Fruit fly (Drosophila melanogaster) whole organism, pupa: Measurements from ENCODE around the gene Apc.
A peak's percentile ranks its signal among the peaks of the same experiment; 100 is the strongest.

Experiments used
- CG10348 ChIP-seq: fragments of 200-800 bp; sonication (Bioruptor generic); IDR thresholded peaks from 2 replicates; pipeline ENCODE4 v1.3.6; 2022; ENCODE audit warnings: missing biosample characterization, missing genetic modification characterization
- CG12605 ChIP-seq: fragments of 200-800 bp; sonication (Bioruptor generic); IDR thresholded peaks from 2 replicates; pipeline ENCODE4 v1.3.6; 2022; ENCODE audit warnings: missing biosample characterization, missing genetic modification characterization
- CG13204 ChIP-seq: fragments of 200-800 bp; sonication (Bioruptor generic); optimal IDR thresholded peaks from 2 replicates; lab custom pipeline; 2018; ENCODE audit warnings: missing biosample characterization, mild to moderate bottlenecking, missing genetic modification characterization, moderate library complexity
- CG14655 ChIP-seq: fragments of 200-800 bp; sonication (Bioruptor generic); optimal IDR thresholded peaks from 3 replicates; lab custom pipeline; 2017; ENCODE audit warnings: mild to moderate bottlenecking, missing biosample characterization, missing genetic modification reagents, missing genetic modification characterization
- CG15710 ChIP-seq: fragments of 200-800 bp; sonication (Bioruptor generic); optimal IDR thresholded peaks from 2 replicates; lab custom pipeline; 2018; ENCODE audit warnings: missing biosample characterization, mild to moderate bottlenecking, missing genetic modification characterization, moderate library complexity
- CG17806 ChIP-seq: fragments of 200-800 bp; sonication (Bioruptor generic); optimal IDR thresholded peaks from 2 replicates; lab custom pipeline; 2018; ENCODE audit warnings: missing biosample characterization, mild to moderate bottlenecking, missing genetic modification characterization, moderate library complexity
- CG32121 ChIP-seq: fragments of 200-800 bp; sonication (Bioruptor generic); IDR thresholded peaks from 2 replicates; pipeline ENCODE4 v1.3.6; 2022; ENCODE audit warnings: missing biosample characterization, missing genetic modification characterization
- CG34367 ChIP-seq: fragments of 200-800 bp; sonication (Bioruptor generic); optimal IDR thresholded peaks from 2 replicates; lab custom pipeline; 2018; ENCODE audit warnings: missing biosample characterization, mild to moderate bottlenecking, missing genetic modification characterization
- CG4496 ChIP-seq: fragments of 200-800 bp; sonication (Bioruptor generic); IDR thresholded peaks from 3 replicates; pipeline ENCODE4 v1.3.6; 2022; ENCODE audit warnings: missing biosample characterization, missing genetic modification characterization
- CG8159 ChIP-seq: fragments of 200-800 bp; sonication (Bioruptor generic); optimal IDR thresholded peaks from 3 replicates; lab custom pipeline; 2018; ENCODE audit warnings: missing biosample characterization, mild to moderate bottlenecking, missing genetic modification characterization, moderate library complexity
- CG8301 ChIP-seq: fragments of 200-800 bp; sonication (Bioruptor generic); optimal IDR thresholded peaks from 2 replicates; lab custom pipeline; 2018; ENCODE audit warnings: missing biosample characterization, mild to moderate bottlenecking, missing genetic modification characterization
- CG9948 ChIP-seq: fragments of 200-800 bp; sonication (Bioruptor generic); optimal IDR thresholded peaks from 2 replicates; lab custom pipeline; 2018; ENCODE audit warnings: missing biosample characterization, mild to moderate bottlenecking, missing genetic modification characterization, moderate library complexity
- D1 ChIP-seq: fragments of 200-800 bp; sonication (Bioruptor generic); optimal IDR thresholded peaks from 2 replicates; lab custom pipeline; 2018; ENCODE audit warnings: missing biosample characterization, mild to moderate bottlenecking, missing genetic modification characterization, moderate library complexity
- EcR ChIP-seq: fragments of 200-800 bp; sonication (Bioruptor generic); optimal IDR thresholded peaks from 3 replicates; lab custom pipeline; 2019; ENCODE audit warnings: missing biosample characterization, missing genetic modification characterization, mild to moderate bottlenecking, moderate library complexity, missing genetic modification reagents
- Ets98B ChIP-seq: fragments of 200-800 bp; sonication (Bioruptor generic); IDR thresholded peaks from 2 replicates; pipeline ENCODE4 v1.3.6; 2022; ENCODE audit warnings: missing biosample characterization, missing genetic modification characterization
- Pif1A ChIP-seq: fragments of 200-800 bp; sonication (Bioruptor generic); optimal IDR thresholded peaks from 3 replicates; lab custom pipeline; 2016; ENCODE audit warnings: missing biosample characterization, missing genetic modification characterization
- Pif1B ChIP-seq: fragments of 200-800 bp; sonication (Bioruptor generic); optimal IDR thresholded peaks from 3 replicates; lab custom pipeline; 2016; ENCODE audit warnings: missing biosample characterization, missing genetic modification characterization
- Snoo ChIP-seq: fragments of 200-800 bp; sonication (Bioruptor generic); optimal IDR thresholded peaks from 3 replicates; lab custom pipeline; 2017; ENCODE audit warnings: missing biosample characterization, mild to moderate bottlenecking, missing genetic modification characterization, inconsistent platforms
- fd96Ca ChIP-seq: fragments of 200-800 bp; sonication (Bioruptor generic); IDR thresholded peaks from 3 replicates; pipeline ENCODE4 v1.3.6; 2022; ENCODE audit warnings: missing biosample characterization, missing genetic modification characterization
- gl ChIP-seq: fragments of 200-800 bp; sonication (Bioruptor generic); optimal IDR thresholded peaks from 2 replicates; lab custom pipeline; 2018; ENCODE audit warnings: missing biosample characterization, mild to moderate bottlenecking, missing genetic modification characterization
- rn ChIP-seq: fragments of 200-800 bp; sonication (Bioruptor generic); IDR thresholded peaks from 2 replicates; pipeline ENCODE4 v1.3.6; 2022; ENCODE audit warnings: missing biosample characterization, missing genetic modification characterization

Apc gene

dm6 chr3R:28887559-28888432, 43.2 kb upstream of the Apc start, which contains the start of the genes CG33203 and Doa:
Gene CG33203 (minus strand): TSS chr3R:28887709.
Gene Doa (plus strand): TSS chr3R:28888073.
- TF ChIP-seq Pif1B: no peak
- TF ChIP-seq CG14655 (GFP tag; lab: Kevin White, UChicago): no peak
- no peak for TF ChIP-seq CG12605 (GFP tag; lab: Robert Waterston, UW)
- no peak for TF ChIP-seq CG15710
- TF ChIP-seq Snoo (tag; lab: Kevin White, UChicago): no peak
- no peak for TF ChIP-seq CG8301 (tag; lab: Kevin White, UChicago)
- TF ChIP-seq fd96Ca (GFP tag; lab: Robert Waterston, UW): no peak
- TF ChIP-seq Ets98B (GFP tag; lab: Robert Waterston, UW): 0 out of 2 replicates have a peak, but pooled peaks have one; percentile 12
- TF ChIP-seq CG13204 (GFP tag; lab: Kevin White, UChicago): no peak
- TF ChIP-seq CG4496 (GFP tag; lab: Robert Waterston, UW): peak; percentile 35; the same call in 1 of the 3 replicates
- no peak for TF ChIP-seq rn

DNA sequence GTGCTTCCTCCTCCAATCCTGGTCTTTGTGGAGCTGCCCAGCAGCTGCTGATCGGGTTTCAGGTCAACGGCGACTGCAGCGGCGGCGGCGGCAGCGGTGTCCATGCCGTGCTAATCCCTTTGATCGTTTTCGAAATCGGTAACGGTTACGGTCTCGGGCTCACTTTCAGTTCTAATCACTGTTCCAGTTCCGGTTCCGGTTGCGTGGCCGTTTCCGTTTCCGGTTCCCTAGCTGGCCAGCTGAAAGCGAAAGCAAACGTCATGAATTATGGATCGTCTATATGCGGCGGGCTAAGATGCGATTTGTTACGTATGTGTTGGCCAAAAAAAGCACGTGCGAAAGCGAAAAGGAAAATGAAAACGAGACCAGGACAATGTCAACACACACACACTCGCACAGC, 42.3 kb upstream of the Apc start:
- TF ChIP-seq CG32121 (no peak), rn (no peak)

- TF ChIP-seq CG15710 (no peak), D1 (tag; lab: Kevin White, UChicago) (no peak), EcR (GFP tag; lab: Kevin White, UChicago) (peak; percentile 76)
Observed at dm6 chr3R:28883434-28883833, 38.9 kb upstream of the Apc start, which contains the start of gene Nepl21. Gene Nepl21 (plus strand): TSS chr3R:28883693.

dm6 chr3R:28880066-28880842, 35.7 kb upstream of the Apc start, which contains the start of the genes Nepl19 and Nepl20:
Gene Nepl19 (minus strand): TSS chr3R:28880122.
Gene Nepl20 (plus strand): TSS chr3R:28880792.
- TF ChIP-seq fd96Ca (GFP tag; lab: Robert Waterston, UW) (peak; percentile 92), Ets98B (GFP tag; lab: Robert Waterston, UW) (peak; percentile 93), rn (peak; percentile 79), CG32121 (peak; percentile 94), CG13204 (GFP tag; lab: Kevin White, UChicago) (peak; percentile 65), gl (tag; lab: Kevin White, UChicago) (peak; percentile 80), CG8159 (peak; percentile 92), CG15710 (peak; percentile 89), CG12605 (GFP tag; lab: Robert Waterston, UW) (peak; percentile 91), CG14655 (GFP tag; lab: Kevin White, UChicago) (peak; percentile 91), CG17806 (peak; percentile 89), Pif1B (peak; percentile 84), Pif1A (GFP tag; lab: Kevin White, UChicago) (peak; percentile 85), D1 (tag; lab: Kevin White, UChicago) (no peak), EcR (GFP tag; lab: Kevin White, UChicago) (peak; percentile 77), CG10348 (GFP tag; lab: Robert Waterston, UW) (peak; percentile 65), Snoo (tag; lab: Kevin White, UChicago) (peak; percentile 85), CG8301 (tag; lab: Kevin White, UChicago) (peak; percentile 90), CG34367 (tag; lab: Kevin White, UChicago) (peak; percentile 89), CG9948 (tag; lab: Kevin White, UChicago) (peak; percentile 85), CG4496 (GFP tag; lab: Robert Waterston, UW) (peak; percentile 95)

- TF ChIP-seq CG10348 (GFP tag; lab: Robert Waterston, UW) (no peak), CG12605 (GFP tag; lab: Robert Waterston, UW) (no peak), CG4496 (GFP tag; lab: Robert Waterston, UW) (no peak), CG8301 (tag; lab: Kevin White, UChicago) (no peak), fd96Ca (GFP tag; lab: Robert Waterston, UW) (no peak), CG34367 (tag; lab: Kevin White, UChicago) (no peak), CG13204 (GFP tag; lab: Kevin White, UChicago) (no peak), Pif1A (GFP tag; lab: Kevin White, UChicago) (no peak), CG9948 (tag; lab: Kevin White, UChicago) (no peak), gl (tag; lab: Kevin White, UChicago) (no peak), CG8159 (no peak), Pif1B (no peak), D1 (tag; lab: Kevin White, UChicago) (no peak), Ets98B (GFP tag; lab: Robert Waterston, UW) (no peak), CG14655 (GFP tag; lab: Kevin White, UChicago) (no peak), EcR (GFP tag; lab: Kevin White, UChicago) (no peak), CG17806 (no peak), Snoo (tag; lab: Kevin White, UChicago) (no peak), CG32121 (no peak)
Observed at dm6 chr3R:28875345-28875744, 30.8 kb upstream of the Apc start, which contains the start of gene Nepl18. Gene Nepl18 (plus strand): TSS chr3R:28875621.
